Fruit fly (Drosophila melanogaster) whole organism, wandering third instar larva: ENCODE results near the gene Tbc1d8-9.

Source experiments
- Abd-B ChIP-seq: fragments of >200 bp; optimal IDR thresholded peaks from 2 replicates; lab custom pipeline; 2017; ENCODE audit warnings: missing biosample characterization, missing genetic modification characterization
- CG9705 ChIP-seq: fragments of 200-800 bp; sonication (Bioruptor generic); optimal IDR thresholded peaks from 2 replicates; lab custom pipeline; 2018; ENCODE audit warnings: missing biosample characterization, mild to moderate bottlenecking, missing genetic modification characterization
- Dfd ChIP-seq: fragments of >200 bp; optimal IDR thresholded peaks from 2 replicates; lab custom pipeline; 2017; ENCODE audit warnings: missing biosample characterization, missing genetic modification characterization
- Dif ChIP-seq: fragments of 200-275, 200-300 bp; sonication (Bioruptor generic); optimal IDR thresholded peaks from 2 replicates; lab custom pipeline; 2018; ENCODE audit warnings: missing biosample characterization, missing genetic modification characterization; ENCODE audit not compliant: partially characterized antibody
- Hr83 ChIP-seq: fragments of 200-300 bp; sonication (Bioruptor generic); optimal IDR thresholded peaks from 2 replicates; lab custom pipeline; 2016; ENCODE audit warnings: missing biosample characterization, mild to moderate bottlenecking, missing genetic modification characterization, moderate library complexity; ENCODE audit not compliant: poor library complexity, severe bottlenecking
- Mio ChIP-seq: sonication (Bioruptor generic); optimal IDR thresholded peaks from 2 replicates; lab custom pipeline; 2016; ENCODE audit warnings: missing biosample characterization, missing genetic modification characterization
- N ChIP-seq: fragments of >200 bp; optimal IDR thresholded peaks from 2 replicates; lab custom pipeline; 2018; ENCODE audit warnings: missing biosample characterization, missing external identifiers, missing genetic modification characterization
- Rel ChIP-seq, 2 experiments: fragments of 200-800 bp; sonication (Bioruptor generic) in 1 of 2; optimal IDR thresholded peaks; 2 replicates in 1 of 2; 3 replicates in 1 of 2; lab custom pipeline; 2016 to 2019; ENCODE audit warnings: mild to moderate bottlenecking in 2 of 2, missing biosample characterization in 2 of 2, missing genetic modification characterization in 2 of 2, moderate library complexity in 1 of 2
- Sp1 ChIP-seq: fragments of 200-800 bp; sonication (Bioruptor generic); optimal IDR thresholded peaks from 3 replicates; lab custom pipeline; 2019; ENCODE audit warnings: missing biosample characterization, mild to moderate bottlenecking, missing genetic modification characterization, moderate library complexity
- Vsx2 ChIP-seq: fragments of 200-300, 225-300 bp; sonication (Bioruptor generic); optimal IDR thresholded peaks from 2 replicates; lab custom pipeline; 2018; ENCODE audit warnings: missing biosample characterization, missing genetic modification characterization; ENCODE audit not compliant: partially characterized antibody
- lola ChIP-seq: fragments of >200 bp; optimal IDR thresholded peaks from 2 replicates; lab custom pipeline; 2017; ENCODE audit warnings: missing biosample characterization, missing genetic modification characterization
- tai ChIP-seq: sonication (Bioruptor generic); optimal IDR thresholded peaks from 2 replicates; lab custom pipeline; 2016; ENCODE audit warnings: missing biosample characterization, missing genetic modification characterization

dm6 chr3L:21363926-21364537 is 20.5 kb upstream of the Tbc1d8-9 start:
- TF ChIP-seq Rel (GFP tag; optimal IDR thresholded peaks at IDR 0.05; lab: Kevin White, UChicago) (no peak), Rel (tag; optimal IDR thresholded peaks at IDR 0.05; lab: Kevin White, UChicago) (no peak), Mio (no peak), lola (no peak), Vsx2 (no peak), Dfd (GFP tag; lab: Kevin White, UChicago) (no peak), Abd-B (GFP tag; lab: Kevin White, UChicago) (no peak), CG9705 (no peak), N (GFP tag; lab: Kevin White, UChicago) (no peak), Dif (GFP tag; lab: Kevin White, UChicago) (no peak), Hr83 (GFP tag; lab: Kevin White, UChicago) (no peak), Sp1 (GFP tag; lab: Kevin White, UChicago) (no peak), tai (GFP tag; lab: Kevin White, UChicago) (no peak)
